Worm (Caenorhabditis elegans): ENCODE data around the gene glb-4.
A peak's percentile ranks its signal among the peaks of the same experiment; 100 is the strongest.
"Not testable (repeated sequence)": the region's sequence is repeated elsewhere in the genome, so short reads cannot be mapped to it uniquely, and the experiment has no call there.

glb-4 gene

DNA sequence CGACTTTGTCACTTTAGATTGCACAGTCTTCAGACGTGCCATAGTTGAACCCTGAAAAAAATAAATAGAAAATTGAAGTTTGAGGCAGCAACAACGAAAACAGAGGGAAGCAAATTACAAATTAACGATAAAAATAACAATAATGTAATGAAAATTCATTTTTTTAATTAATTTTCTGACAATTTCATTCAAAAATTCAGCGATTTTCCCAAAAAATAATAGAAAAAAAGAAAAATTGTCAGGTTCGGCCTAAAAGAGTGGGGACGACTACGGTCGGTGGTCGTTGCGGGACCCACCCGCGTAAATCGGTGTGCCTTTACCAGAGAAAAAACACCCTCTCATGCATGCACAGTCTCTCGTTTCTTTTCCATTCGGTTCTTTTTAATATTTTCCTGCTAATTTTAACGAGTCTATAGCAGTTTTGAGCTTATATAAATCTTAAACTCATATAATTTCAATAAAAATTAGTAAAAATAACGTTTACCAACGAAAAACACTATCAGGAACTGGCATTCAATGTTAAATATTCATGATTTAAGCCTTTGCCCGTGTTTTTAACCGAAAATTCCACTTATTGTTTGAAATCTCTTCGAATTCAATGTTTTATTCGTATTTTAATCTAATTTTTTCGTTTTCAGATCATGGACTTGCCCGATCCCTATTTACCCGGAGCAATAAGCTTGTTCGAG, 15.4 kb upstream of the glb-4 start, which contains the start of the genes rps-9 and lsm-1 (continued):
- TF ChIP-seq blmp-1 (tag; optimal IDR thresholded peaks at IDR 0.05; ENCODE audit: insufficient read depth), result peak; percentile 25
- no peak for TF ChIP-seq ztf-1 (GFP tag; conservative IDR thresholded peaks at IDR 0.05)
- no peak for TF ChIP-seq nhr-77 (tag; optimal IDR thresholded peaks at IDR 0.05)
- no peak for TF ChIP-seq unc-39 (tag; optimal IDR thresholded peaks at IDR 0.05)
- peak; percentile 81 for TF ChIP-seq lin-11 (tag; optimal IDR thresholded peaks at IDR 0.05)
- TF ChIP-seq mbf-1 (tag; optimal IDR thresholded peaks at IDR 0.05), result no peak
- TF ChIP-seq gmeb-1 (tag; optimal IDR thresholded peaks at IDR 0.05), result peak; percentile 71
- no peak for TF ChIP-seq elt-1 (tag; optimal IDR thresholded peaks at IDR 0.05)
- peak; percentile 36 for TF ChIP-seq fos-1 (tag; optimal IDR thresholded peaks at IDR 0.05)

- no peak for TF ChIP-seq gmeb-1 (tag; optimal IDR thresholded peaks at IDR 0.05)
- TF ChIP-seq nhr-12 (tag; optimal IDR thresholded peaks at IDR 0.05), result no peak
- TF ChIP-seq nhr-237 (tag; optimal IDR thresholded peaks at IDR 0.05), result no peak
- no peak for TF ChIP-seq F13H6.1 (tag; optimal IDR thresholded peaks at IDR 0.05)
- TF ChIP-seq lin-39 (tag; optimal IDR thresholded peaks at IDR 0.05), result no peak
- no peak for TF ChIP-seq fos-1 (tag; optimal IDR thresholded peaks at IDR 0.05)
Measured at ce11 chrII:11125059-11125594, 14.1 kb upstream of the glb-4 start.

DNA sequence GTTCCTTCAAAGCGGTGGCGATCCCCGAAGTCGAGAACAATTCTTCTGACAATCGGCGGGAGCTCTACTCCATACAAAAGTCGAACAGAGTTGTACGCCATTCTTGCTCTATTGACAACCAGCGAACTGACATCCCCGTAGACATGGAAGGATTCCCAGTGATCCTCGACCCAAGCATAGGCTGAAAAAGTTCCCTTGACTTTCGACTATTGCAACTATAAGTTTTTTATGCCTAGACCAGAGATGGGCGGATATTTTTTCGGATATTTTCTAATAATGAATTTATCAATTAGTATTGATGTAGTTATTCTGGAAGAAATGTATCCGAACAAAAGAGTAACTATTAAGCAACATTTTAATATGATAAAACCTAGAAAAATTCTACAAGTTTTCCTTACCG, 10.8 kb upstream of the glb-4 start, which contains the start of gene W10C6.2:
Gene W10C6.2 (minus strand): TSS at position 101 of the 400 bp plus-strand sequence.
- TF ChIP-seq nhr-10 (tag; optimal IDR thresholded peaks at IDR 0.05); lin-11 (tag; optimal IDR thresholded peaks at IDR 0.05); ztf-1 (GFP tag; conservative IDR thresholded peaks at IDR 0.05): not testable (repeated sequence)

- TF ChIP-seq nhr-6 (tag; optimal IDR thresholded peaks at IDR 0.05) (no peak), unc-39 (tag; optimal IDR thresholded peaks at IDR 0.05) (no peak), F13H6.1 (tag; optimal IDR thresholded peaks at IDR 0.05) (no peak), unc-62 (GFP tag; optimal IDR thresholded peaks at IDR 0.05) (no peak)
Measured at ce11 chrII:11112419-11112818, 1.4 kb upstream of the glb-4 start, which contains the start of gene mat-2. mat-2 (plus strand) TSS chrII:11112719.

ce11 chrII:11110419-11110818, 588 bp downstream of the glb-4 start:
- TF ChIP-seq blmp-1 (tag; optimal IDR thresholded peaks at IDR 0.05; ENCODE audit: insufficient read depth), result no peak
- TF ChIP-seq nhr-6 (tag; optimal IDR thresholded peaks at IDR 0.05), result no peak
- no peak for TF ChIP-seq zag-1 (tag; optimal IDR thresholded peaks at IDR 0.05)
- no peak for TF ChIP-seq nhr-11 (tag; optimal IDR thresholded peaks at IDR 0.05)
- no peak for TF ChIP-seq dmd-4 (tag; optimal IDR thresholded peaks at IDR 0.05)
- TF ChIP-seq ztf-1 (GFP tag; conservative IDR thresholded peaks at IDR 0.05), result no peak
- TF ChIP-seq ama-1 (optimal IDR thresholded peaks at IDR 0.05), result no peak
- no peak for TF ChIP-seq sma-9 (GFP tag; optimal IDR thresholded peaks at IDR 0.05)
- TF ChIP-seq sma-9 (tag; optimal IDR thresholded peaks at IDR 0.05), result no peak
- no peak for TF ChIP-seq R02D3.7 (tag; optimal IDR thresholded peaks at IDR 0.05)
- no peak for TF ChIP-seq Y55F3AM.14 (GFP tag; optimal IDR thresholded peaks at IDR 0.05)
- no peak for TF ChIP-seq mbf-1 (tag; optimal IDR thresholded peaks at IDR 0.05)

DNA sequence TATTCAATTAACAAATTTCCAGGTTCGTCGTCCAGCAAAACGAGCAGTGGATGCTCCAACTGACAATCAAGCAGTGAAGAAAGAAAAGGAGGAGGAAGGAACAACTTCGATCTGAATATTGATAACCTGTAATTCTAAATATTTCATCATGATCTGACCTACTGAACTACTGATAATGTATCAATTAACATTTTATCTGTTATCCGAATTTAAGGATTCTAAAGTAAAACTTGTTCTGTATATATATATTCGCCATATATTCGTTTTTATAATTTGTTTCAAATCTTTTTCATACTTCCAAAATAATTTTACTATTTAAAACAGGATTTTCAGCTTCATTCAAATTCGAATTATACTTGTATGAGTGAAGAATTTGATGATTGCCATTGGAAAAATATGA, 3.2 kb downstream of the glb-4 start, which contains the start of gene apc-17:
Gene apc-17 (plus strand): TSS at position 301 of the 400 bp plus-strand sequence.
- TF ChIP-seq nhr-21 (tag; optimal IDR thresholded peaks at IDR 0.05), result no peak
- no peak for TF ChIP-seq ama-1 (optimal IDR thresholded peaks at IDR 0.05)
- TF ChIP-seq lin-39 (tag; optimal IDR thresholded peaks at IDR 0.05), result no peak
- no peak for TF ChIP-seq mab-5 (tag; optimal IDR thresholded peaks at IDR 0.05)
- no peak for TF ChIP-seq alr-1 (tag; optimal IDR thresholded peaks at IDR 0.05)
- no peak for TF ChIP-seq Y55F3AM.14 (GFP tag; optimal IDR thresholded peaks at IDR 0.05)

ce11 chrII:11105981-11106711, 4.9 kb downstream of the glb-4 start, which contains the start of gene nasp-1:
nasp-1 (plus strand) TSS chrII:11106612.
- TF ChIP-seq lsy-2 (tag; optimal IDR thresholded peaks at IDR 0.05) (peak in 1 of 2 experiments; percentile 73), nhr-25 (tag; optimal IDR thresholded peaks at IDR 0.05) (no peak), sma-9 (GFP tag; optimal IDR thresholded peaks at IDR 0.05) (no peak), sma-9 (tag; optimal IDR thresholded peaks at IDR 0.05) (no peak), nhr-12 (tag; optimal IDR thresholded peaks at IDR 0.05) (no peak)

Data from whole organism, L2 larva.